Worm (Caenorhabditis elegans) whole organism, L4 larva: ENCODE results near the gene srsx-19.

Experiments
- D1046.2 ChIP-seq: fragments of 200-800 bp; sonication (Bioruptor generic); IDR thresholded peaks from 2 replicates; pipeline ENCODE4 v1.3.6; 2022; ENCODE audit warnings: missing genetic modification characterization, missing compliant biosample characterization
- F49E8.2 ChIP-seq: sonication (generic microtip); optimal IDR thresholded peaks from 2 replicates; lab custom pipeline; 2016; ENCODE audit warnings: missing compliant biosample characterization, mild to moderate bottlenecking, missing genetic modification characterization, borderline replicate concordance
- R02D3.7 ChIP-seq: fragments of 150-350 bp; sonication (generic microtip); optimal IDR thresholded peaks from 3 replicates; lab custom pipeline; 2014; ENCODE audit warnings: missing biosample characterization, missing genetic modification characterization
- Y48G9A.11 ChIP-seq: fragments of 200-800 bp; sonication (Bioruptor generic); IDR thresholded peaks from 2 replicates; pipeline ENCODE4 v1.3.6; 2022; ENCODE audit warnings: missing genetic modification reagents, missing genetic modification characterization, missing compliant biosample characterization
- Y75B8A.6 ChIP-seq: fragments of 200-800 bp; sonication (Bioruptor generic); IDR thresholded peaks from 2 replicates; pipeline ENCODE4 v1.3.6; 2022; ENCODE audit warnings: missing genetic modification reagents, missing genetic modification characterization, missing compliant biosample characterization
- ZK337.2 ChIP-seq: fragments of 200-800 bp; sonication (Bioruptor generic); IDR thresholded peaks from 2 replicates; pipeline ENCODE4 v1.3.6; 2022; ENCODE audit warnings: missing genetic modification reagents, missing genetic modification characterization, missing compliant biosample characterization
- ZK546.5 ChIP-seq, 2 experiments: sonication (generic microtip); optimal IDR thresholded peaks; 2 replicates each; lab custom pipeline; 2017; ENCODE audit warnings: missing biosample characterization in 2 of 2, missing genetic modification characterization in 2 of 2
- aha-1 ChIP-seq: fragments of 150-350 bp; peaks from one replicate; lab custom pipeline; 2014; ENCODE audit warnings: missing biosample characterization, missing genetic modification characterization
- ama-1 ChIP-seq: fragments of 150-350 bp; optimal IDR thresholded peaks from 2 replicates; lab custom pipeline; 2014; ENCODE audit warnings: inconsistent platforms, mixed read lengths
- arid-1 ChIP-seq: fragments of 200-800 bp; sonication (Bioruptor generic); conservative IDR thresholded peaks from 2 replicates; pipeline ENCODE4 v1.3.6; 2022; ENCODE audit warnings: missing genetic modification reagents, missing genetic modification characterization, missing compliant biosample characterization
- ceh-32 ChIP-seq: sonication (generic microtip); optimal IDR thresholded peaks from 2 replicates; lab custom pipeline; 2016; ENCODE audit warnings: mild to moderate bottlenecking, missing genetic modification characterization, missing compliant biosample characterization; ENCODE audit not compliant: poor library complexity
- ceh-44 ChIP-seq: fragments of 200-800 bp; sonication (Bioruptor generic); IDR thresholded peaks from 2 replicates; pipeline ENCODE4 v1.3.6; 2022; ENCODE audit warnings: missing genetic modification reagents, missing genetic modification characterization, missing compliant biosample characterization
- ceh-62 ChIP-seq: sonication (generic microtip); optimal IDR thresholded peaks from 2 replicates; lab custom pipeline; 2017; ENCODE audit warnings: missing biosample characterization, missing genetic modification characterization
- daf-19 ChIP-seq: fragments of 200-800 bp; sonication (Bioruptor generic); conservative IDR thresholded peaks from 2 replicates; pipeline ENCODE4 v1.3.6; 2022; ENCODE audit warnings: missing genetic modification characterization, missing compliant biosample characterization
- dmd-6 ChIP-seq: fragments of 200-800 bp; sonication (Bioruptor generic); IDR thresholded peaks from 2 replicates; pipeline ENCODE4 v1.3.6; 2022; ENCODE audit warnings: missing genetic modification reagents, missing genetic modification characterization, missing compliant biosample characterization
- dmd-8 ChIP-seq: fragments of 200-800 bp; sonication (Bioruptor generic); IDR thresholded peaks from 2 replicates; pipeline ENCODE4 v1.3.6; 2022; ENCODE audit warnings: missing genetic modification characterization, missing compliant biosample characterization
- dmd-9 ChIP-seq: fragments of 200-800 bp; sonication (Bioruptor generic); IDR thresholded peaks from 2 replicates; pipeline ENCODE4 v1.3.6; 2022; ENCODE audit warnings: missing genetic modification reagents, missing genetic modification characterization, missing compliant biosample characterization
- duxl-1 ChIP-seq: sonication (generic microtip); optimal IDR thresholded peaks from 2 replicates; lab custom pipeline; 2016; ENCODE audit warnings: mild to moderate bottlenecking, missing genetic modification characterization, moderate library complexity, missing compliant biosample characterization; ENCODE audit not compliant: poor library complexity
- egl-27 ChIP-seq: sonication (generic microtip); optimal IDR thresholded peaks from 3 replicates; lab custom pipeline; 2017; ENCODE audit warnings: missing biosample characterization, missing genetic modification reagents, missing genetic modification characterization
- fos-1 ChIP-seq: fragments of 150-350 bp; optimal IDR thresholded peaks from 2 replicates; lab custom pipeline; 2014; ENCODE audit warnings: missing biosample characterization, missing genetic modification characterization
- gei-8 ChIP-seq: fragments of 200-800 bp; sonication (Bioruptor generic); optimal IDR thresholded peaks from 2 replicates; lab custom pipeline; 2018; ENCODE audit warnings: mild to moderate bottlenecking, missing genetic modification characterization, missing compliant biosample characterization
- hif-1 ChIP-seq, 2 experiments: sonication (generic microtip); optimal IDR thresholded peaks; 2 replicates each; lab custom pipeline; 2016 to 2017; ENCODE audit warnings: missing compliant biosample characterization in 2 of 2, missing genetic modification characterization in 2 of 2, missing genetic modification reagents in 2 of 2, missing genotype in 2 of 2, mild to moderate bottlenecking in 1 of 2
- hlh-30 ChIP-seq: sonication (generic microtip); optimal IDR thresholded peaks from 2 replicates; lab custom pipeline; 2017; ENCODE audit warnings: antibody characterized with exemption, mild to moderate bottlenecking, missing genetic modification characterization, missing compliant biosample characterization; ENCODE audit not compliant: insufficient read depth
- jun-1 ChIP-seq: fragments of 150-350 bp; optimal IDR thresholded peaks from 2 replicates; lab custom pipeline; 2014; ENCODE audit warnings: missing biosample characterization, missing genetic modification reagents, missing genetic modification characterization
- lim-7 ChIP-seq: fragments of 200-800 bp; sonication (Bioruptor generic); IDR thresholded peaks from 2 replicates; pipeline ENCODE4 v1.3.6; 2022; ENCODE audit warnings: missing genetic modification characterization, missing compliant biosample characterization
- lin-13 ChIP-seq: fragments of 150-350 bp; optimal IDR thresholded peaks from 2 replicates; lab custom pipeline; 2014; ENCODE audit warnings: missing biosample characterization, missing genetic modification reagents, missing genetic modification characterization
- lin-29 ChIP-seq: fragments of 200-800 bp; sonication (Bioruptor generic); IDR thresholded peaks from 2 replicates; pipeline ENCODE4 v1.3.6; 2022; ENCODE audit warnings: missing genetic modification reagents, missing genetic modification characterization, missing compliant biosample characterization
- lsy-2 ChIP-seq, 2 experiments: fragments of 150-350 bp in 1 of 2; sonication (generic microtip) in 1 of 2; optimal IDR thresholded peaks; 2 replicates each; lab custom pipeline; 2014 to 2017; ENCODE audit warnings: missing biosample characterization in 2 of 2, missing genetic modification characterization in 2 of 2
- mdl-1 ChIP-seq, 2 experiments: fragments of 150-350 bp in 1 of 2; sonication (generic microtip) in 1 of 2; optimal IDR thresholded peaks; 2 replicates each; lab custom pipeline; 2014 to 2017; ENCODE audit warnings: missing biosample characterization in 2 of 2, missing genetic modification characterization in 2 of 2
- mdt-29 ChIP-seq: fragments of 200-800 bp; sonication (Bioruptor generic); IDR thresholded peaks from 2 replicates; pipeline ENCODE4 v1.3.6; 2022; ENCODE audit warnings: missing genetic modification reagents, missing genetic modification characterization, missing compliant biosample characterization
- mep-1 ChIP-seq: fragments of 150-350 bp; sonication (generic microtip); optimal IDR thresholded peaks from 3 replicates; lab custom pipeline; 2014; ENCODE audit warnings: missing biosample characterization, missing genetic modification characterization
- mes-2 ChIP-seq: sonication (generic microtip); optimal IDR thresholded peaks from 2 replicates; lab custom pipeline; 2016; ENCODE audit warnings: missing genotype, mild to moderate bottlenecking, missing genetic modification characterization, missing compliant biosample characterization; ENCODE audit not compliant: poor library complexity, severe bottlenecking
- mxl-3 ChIP-seq: fragments of 200-800 bp; sonication (Bioruptor generic); optimal IDR thresholded peaks from 2 replicates; lab custom pipeline; 2018; ENCODE audit warnings: mild to moderate bottlenecking, missing genetic modification characterization, missing compliant biosample characterization
- nhr-10 ChIP-seq: fragments of 150-350 bp; optimal IDR thresholded peaks from 2 replicates; lab custom pipeline; 2014; ENCODE audit warnings: missing biosample characterization, missing genetic modification characterization
- nhr-237 ChIP-seq: sonication (generic microtip); optimal IDR thresholded peaks from 2 replicates; lab custom pipeline; 2017; ENCODE audit warnings: missing biosample characterization, missing genetic modification characterization
- nhr-28 ChIP-seq: fragments of 150-350 bp; optimal IDR thresholded peaks from 2 replicates; lab custom pipeline; 2014; ENCODE audit warnings: missing biosample characterization, missing genetic modification characterization
- nhr-48 ChIP-seq: sonication (generic microtip); optimal IDR thresholded peaks from 2 replicates; lab custom pipeline; 2016; ENCODE audit warnings: mild to moderate bottlenecking, missing genetic modification characterization, missing compliant biosample characterization
- nhr-6 ChIP-seq: fragments of 150-350 bp; optimal IDR thresholded peaks from 2 replicates; lab custom pipeline; 2014; ENCODE audit warnings: missing biosample characterization, missing genetic modification characterization
- nhr-77 ChIP-seq: fragments of 150-350 bp; optimal IDR thresholded peaks from 2 replicates; lab custom pipeline; 2014; ENCODE audit warnings: missing biosample characterization, missing genetic modification characterization
- skn-1 ChIP-seq: fragments of 150-350 bp; optimal IDR thresholded peaks from 2 replicates; lab custom pipeline; 2014; ENCODE audit warnings: missing biosample characterization, missing genetic modification characterization
- snpc-1.2 ChIP-seq: fragments of 200-800 bp; sonication (Bioruptor generic); IDR thresholded peaks from 2 replicates; pipeline ENCODE4 v1.3.6; 2022; ENCODE audit warnings: missing genetic modification reagents, missing genetic modification characterization, missing compliant biosample characterization
- snpc-4 ChIP-seq: fragments of 150-350 bp; optimal IDR thresholded peaks from 2 replicates; lab custom pipeline; 2014; ENCODE audit warnings: missing biosample characterization, missing genetic modification characterization
- tag-97 ChIP-seq: fragments of 200-800 bp; sonication (Bioruptor generic); IDR thresholded peaks from 2 replicates; pipeline ENCODE4 v1.3.6; 2022; ENCODE audit warnings: missing genetic modification characterization, missing compliant biosample characterization
- unc-130 ChIP-seq: sonication (generic microtip); optimal IDR thresholded peaks from 2 replicates; lab custom pipeline; 2016; ENCODE audit warnings: missing genetic modification reagents, missing genetic modification characterization, missing compliant biosample characterization
- unc-62 ChIP-seq, 3 experiments: fragments of 150-350 bp in 1 of 3; sonication (generic microtip); optimal IDR thresholded peaks in 2 of 3; peaks in 1 of 3; 1 replicate in 1 of 3; 2 replicates in 2 of 3; lab custom pipeline; 2014 to 2017; ENCODE audit warnings: missing biosample characterization in 3 of 3, missing genetic modification characterization in 3 of 3, missing genetic modification reagents in 3 of 3, missing genotype in 1 of 3
- vab-7 ChIP-seq: fragments of 200-800 bp; sonication (Bioruptor generic); IDR thresholded peaks from 2 replicates; pipeline ENCODE4 v1.3.6; 2022; ENCODE audit warnings: missing genetic modification reagents, missing genetic modification characterization, missing compliant biosample characterization
- zfp-2 ChIP-seq: sonication (generic microtip); optimal IDR thresholded peaks from 2 replicates; lab custom pipeline; 2016; ENCODE audit warnings: mild to moderate bottlenecking, missing genetic modification characterization, missing compliant biosample characterization
- ztf-11 ChIP-seq: fragments of 150-350 bp; optimal IDR thresholded peaks from 2 replicates; lab custom pipeline; 2014; ENCODE audit warnings: missing biosample characterization, missing genetic modification characterization
- ztf-7 ChIP-seq: fragments of 150-350 bp; optimal IDR thresholded peaks from 2 replicates; lab custom pipeline; 2014; ENCODE audit warnings: missing biosample characterization, missing genetic modification characterization

Gene srsx-19

DNA sequence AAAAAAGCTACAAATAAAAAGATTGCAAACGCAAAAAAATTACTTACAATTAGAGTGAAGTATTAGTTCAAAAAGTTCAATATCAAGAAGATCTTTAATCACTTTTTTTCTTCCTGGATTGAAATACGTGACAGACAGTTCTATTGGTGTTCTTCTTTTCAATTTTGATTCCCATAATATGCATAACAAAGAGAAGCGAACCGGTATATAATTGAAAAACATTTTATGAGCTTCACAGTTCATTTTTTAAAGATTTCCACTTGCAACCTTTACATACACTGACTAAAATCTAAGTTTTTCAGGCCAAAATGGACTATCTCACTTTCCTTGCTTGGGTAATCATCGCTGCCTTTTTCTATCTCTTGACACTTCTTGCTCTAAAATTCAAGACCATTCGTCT is 10.9 kb upstream of the srsx-19 start, which contains the start of gene T22G5.1:
T22G5.1 (plus strand) TSS at position 301 of the 400 bp plus-strand sequence.
- no peak for TF ChIP-seq ZK546.5 (tag; optimal IDR thresholded peaks at IDR 0.05; lab: Kevin White, UChicago)
- no peak for TF ChIP-seq lsy-2 (tag; optimal IDR thresholded peaks at IDR 0.05; lab: Kevin White, UChicago)
- no peak for TF ChIP-seq ztf-7 (tag; lab: Kevin White, UChicago)
- no peak for TF ChIP-seq ZK337.2 (GFP tag; lab: Robert Waterston, UW)
- TF ChIP-seq tag-97 (GFP tag; lab: Robert Waterston, UW), result no peak
- no peak for TF ChIP-seq gei-8 (GFP tag; lab: Kevin White, UChicago)
- TF ChIP-seq daf-19 (GFP tag; lab: Robert Waterston, UW), result no peak
- no peak for TF ChIP-seq ceh-32 (tag; lab: Kevin White, UChicago)
- no peak for TF ChIP-seq skn-1

ce11 chrV:13878226-13878625 is 9.2 kb upstream of the srsx-19 start:
- TF ChIP-seq unc-62 (GFP tag; optimal IDR thresholded peaks at IDR 0.05 in 1 of 2; lab: Kevin White, UChicago) (peak in 1 of 2 experiments; percentile 98), unc-62 (tag; optimal IDR thresholded peaks at IDR 0.05; lab: Kevin White, UChicago) (no peak), Y48G9A.11 (GFP tag; lab: Robert Waterston, UW) (no peak), ztf-11 (no peak), hif-1 (tag; optimal IDR thresholded peaks at IDR 0.05; lab: Kevin White, UChicago) (no peak), hlh-30 (peak; percentile 67), F49E8.2 (tag; lab: Kevin White, UChicago) (no peak), mdl-1 (tag; optimal IDR thresholded peaks at IDR 0.05; lab: Kevin White, UChicago) (peak in 1 of 2 experiments; percentile 71), snpc-1.2 (GFP tag; lab: Robert Waterston, UW) (no peak), snpc-4 (no peak), zfp-2 (no peak), dmd-8 (GFP tag; lab: Robert Waterston, UW) (no peak), mes-2 (peak; percentile 24), ceh-62 (tag; lab: Kevin White, UChicago) (no peak), dmd-9 (GFP tag; lab: Robert Waterston, UW) (no peak), mdt-29 (GFP tag; lab: Robert Waterston, UW) (no peak), lim-7 (GFP tag; lab: Robert Waterston, UW) (no peak), dmd-6 (GFP tag; lab: Robert Waterston, UW) (peak; percentile 82), jun-1 (no peak), lin-29 (GFP tag; lab: Robert Waterston, UW) (no peak), fos-1 (tag; lab: Kevin White, UChicago) (no peak), duxl-1 (tag; lab: Kevin White, UChicago) (no peak), nhr-10 (tag; lab: Kevin White, UChicago) (peak; percentile 29), R02D3.7 (tag; lab: Kevin White, UChicago) (no peak), D1046.2 (GFP tag; lab: Robert Waterston, UW) (no peak), vab-7 (GFP tag; lab: Robert Waterston, UW) (no peak), skn-1 (no peak), mep-1 (tag; lab: Kevin White, UChicago) (no peak), ceh-44 (GFP tag; lab: Robert Waterston, UW) (no peak), unc-130 (GFP tag; lab: Kevin White, UChicago) (no peak), nhr-237 (tag; lab: Kevin White, UChicago) (no peak), nhr-6 (peak; percentile 70), aha-1 (tag; lab: Kevin White, UChicago) (no peak), lsy-2 (tag; optimal IDR thresholded peaks at IDR 0.05; lab: Kevin White, UChicago) (no peak), nhr-77 (tag; lab: Kevin White, UChicago) (peak; percentile 65), egl-27 (no peak), ZK337.2 (GFP tag; lab: Robert Waterston, UW) (no peak), Y75B8A.6 (no peak), nhr-48 (tag; lab: Kevin White, UChicago) (peak; percentile 28), ama-1 (lab: Kevin White, UChicago) (no peak), lin-13 (GFP tag; lab: Kevin White, UChicago) (peak; percentile 7), ztf-7 (tag; lab: Kevin White, UChicago) (no peak), nhr-28 (peak; percentile 95), mxl-3 (GFP tag; lab: Kevin White, UChicago) (peak; percentile 53), gei-8 (GFP tag; lab: Kevin White, UChicago) (no peak), arid-1 (GFP tag; lab: Robert Waterston, UW) (no peak)
